Worm (Caenorhabditis elegans): ENCODE data around the gene rpl-11.1.

ce11 chrV:3631591-3631990 is 45.7 kb upstream of the rpl-11.1 start, which contains the start of gene F59B1.6:
- no peak for TF ChIP-seq T22C8.4 (GFP tag; IDR thresholded peaks at IDR 0.05)
- TF ChIP-seq ref-1 (GFP tag; conservative IDR thresholded peaks at IDR 0.05), result no peak
- TF ChIP-seq cog-1 (tag; optimal IDR thresholded peaks at IDR 0.05), result no peak
- TF ChIP-seq klf-2 (GFP tag; conservative IDR thresholded peaks at IDR 0.05), result no peak
- TF ChIP-seq med-1 (GFP tag; optimal IDR thresholded peaks at IDR 0.05; ENCODE audit: insufficient read depth), result no peak
- TF ChIP-seq flt-1 (GFP tag; IDR thresholded peaks at IDR 0.05), result no peak
- TF ChIP-seq tab-1 (GFP tag; IDR thresholded peaks at IDR 0.05), result no peak
